Worm (Caenorhabditis elegans) whole organism, midembryonic: ENCODE results near the gene adm-4.

Experiments used
- T22C8.4 ChIP-seq: fragments of 200-800 bp; sonication (Bioruptor generic); IDR thresholded peaks from 2 replicates; pipeline ENCODE4 v1.3.6; 2022; ENCODE audit warnings: missing genetic modification characterization, missing compliant biosample characterization
- cog-1 ChIP-seq: sonication (generic microtip); optimal IDR thresholded peaks from 2 replicates; lab custom pipeline; 2016; ENCODE audit warnings: missing genetic modification characterization, missing compliant biosample characterization
- flt-1 ChIP-seq: fragments of 200-800 bp; sonication (Bioruptor generic); IDR thresholded peaks from 2 replicates; pipeline ENCODE4 v1.3.6; 2022; ENCODE audit warnings: missing genetic modification characterization, missing compliant biosample characterization
- klf-2 ChIP-seq: fragments of 200-800 bp; sonication (Bioruptor generic); conservative IDR thresholded peaks from 2 replicates; pipeline ENCODE4 v1.3.6; 2022; ENCODE audit warnings: missing genetic modification reagents, missing genetic modification characterization, missing compliant biosample characterization
- ref-1 ChIP-seq: fragments of 200-800 bp; sonication (Bioruptor generic); conservative IDR thresholded peaks from 2 replicates; pipeline ENCODE4 v1.3.6; 2022; ENCODE audit warnings: missing genetic modification reagents, missing genetic modification characterization, missing compliant biosample characterization
- tab-1 ChIP-seq: fragments of 200-800 bp; sonication (Bioruptor generic); IDR thresholded peaks from 2 replicates; pipeline ENCODE4 v1.3.6; 2022; ENCODE audit warnings: missing genetic modification characterization, missing compliant biosample characterization
- ztf-23 ChIP-seq: fragments of 200-800 bp; sonication (Bioruptor generic); IDR thresholded peaks from 2 replicates; pipeline ENCODE4 v1.3.6; 2022; ENCODE audit warnings: missing genetic modification reagents, missing genetic modification characterization, missing compliant biosample characterization

DNA sequence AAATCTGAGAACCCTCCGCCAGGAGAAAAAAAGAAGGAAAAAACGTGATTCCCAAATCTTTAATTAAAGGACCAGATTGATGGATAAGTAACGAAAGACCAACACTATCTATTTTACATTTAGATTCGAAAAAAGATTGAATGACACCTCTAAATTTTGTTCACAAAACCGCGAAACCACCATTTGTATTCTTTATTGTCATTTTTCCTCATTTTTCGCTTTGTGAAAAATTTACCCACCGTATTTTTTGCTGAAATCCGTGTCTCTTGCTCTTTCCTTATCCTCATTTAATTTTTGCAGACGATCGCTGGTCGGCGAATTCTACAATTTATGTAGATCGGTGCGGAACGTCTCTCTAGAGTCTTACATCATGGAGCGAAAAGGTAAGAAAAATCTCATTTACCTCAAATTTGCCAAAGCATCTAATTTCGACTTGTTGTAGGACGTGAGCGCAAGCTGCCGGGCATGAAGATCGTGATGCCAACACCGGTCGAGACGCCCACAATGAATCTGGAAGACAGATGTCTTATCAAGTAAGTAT lies 18.4 kb upstream of the adm-4 start, which contains the start of the genes sek-1 and R03G5.6:
- TF ChIP-seq klf-2 (GFP tag; lab: Robert Waterston, UW): no peak
- TF ChIP-seq T22C8.4 (GFP tag; lab: Robert Waterston, UW): no peak
- no peak for TF ChIP-seq flt-1 (GFP tag; lab: Robert Waterston, UW)
- TF ChIP-seq ref-1 (GFP tag; lab: Robert Waterston, UW): no peak
- TF ChIP-seq ztf-23 (GFP tag; lab: Robert Waterston, UW): no peak
- TF ChIP-seq tab-1 (GFP tag; lab: Robert Waterston, UW): no peak
- no peak for TF ChIP-seq cog-1 (tag; lab: Kevin White, UChicago)
